Fruit fly (Drosophila melanogaster) whole organism: Measurements from ENCODE around the gene CG1544.

ENCODE experiments used
- CG8478 ChIP-seq: fragments of >200 bp; optimal IDR thresholded peaks from 2 replicates; lab custom pipeline; 2018; ENCODE audit warnings: inconsistent platforms
- EcR ChIP-seq, 2 experiments: fragments of >200 bp; optimal IDR thresholded peaks; 2 replicates each; lab custom pipeline; 2017; ENCODE audit warnings: missing biosample characterization in 2 of 2, missing genetic modification characterization in 2 of 2, missing genetic modification reagents in 2 of 2
- pan ChIP-seq: fragments of >200 bp; optimal IDR thresholded peaks from 2 replicates; lab custom pipeline; 2017
- psq ChIP-seq: fragments of >200 bp; optimal IDR thresholded peaks from 2 replicates; lab custom pipeline; 2017
- usp ChIP-seq: fragments of >200 bp; optimal IDR thresholded peaks from 2 replicates; lab custom pipeline; 2017; ENCODE audit warnings: missing biosample characterization, missing genetic modification characterization, mixed read lengths

- TF ChIP-seq CG8478 (no peak), psq (no peak), EcR (GFP tag; optimal IDR thresholded peaks at IDR 0.05; lab: Kevin White, UChicago) (no peak), usp (GFP tag; lab: Kevin White, UChicago) (no peak), pan (lab: Kevin White, UChicago) (no peak)
These were observed 46.5 kb downstream of the CG1544 start for dm6 chr3R:31243079-31243668.
